Fruit fly (Drosophila melanogaster) whole organism, embryonic: ENCODE results near the gene eIF3l.

Source experiments
- Atf6 ChIP-seq: fragments of 200-800 bp; sonication (Bioruptor generic); IDR thresholded peaks from 2 replicates; pipeline ENCODE4 v1.3.6; 2022; ENCODE audit warnings: missing biosample characterization, missing genetic modification characterization
- CG10565 ChIP-seq: fragments of 200-800 bp; sonication (Bioruptor generic); optimal IDR thresholded peaks from 3 replicates; lab custom pipeline; 2016; ENCODE audit warnings: missing biosample characterization, mild to moderate bottlenecking, missing genetic modification characterization
- CG13424 ChIP-seq: fragments of 200-800 bp; sonication (Bioruptor generic); optimal IDR thresholded peaks from 2 replicates; lab custom pipeline; 2019; ENCODE audit warnings: missing biosample characterization, mild to moderate bottlenecking, missing genetic modification characterization, moderate library complexity
- CG14710 ChIP-seq: fragments of 200-800 bp; sonication (Bioruptor generic); optimal IDR thresholded peaks from 3 replicates; lab custom pipeline; 2019; ENCODE audit warnings: missing biosample characterization, mild to moderate bottlenecking, missing genetic modification characterization, moderate library complexity
- CG1603 ChIP-seq: fragments of 200-800 bp; sonication (Bioruptor generic); optimal IDR thresholded peaks from 2 replicates; lab custom pipeline; 2019; ENCODE audit warnings: missing biosample characterization, mild to moderate bottlenecking, missing genetic modification characterization, moderate library complexity
- CG1647 ChIP-seq: fragments of 200-800 bp; sonication (Bioruptor generic); optimal IDR thresholded peaks from 3 replicates; lab custom pipeline; 2016; ENCODE audit warnings: missing biosample characterization, missing genetic modification characterization
- CG16813 ChIP-seq: fragments of 200-800 bp; sonication (Bioruptor generic); IDR thresholded peaks from 3 replicates; pipeline ENCODE4 v1.3.6; 2022; ENCODE audit warnings: missing biosample characterization, missing genetic modification characterization; ENCODE audit not compliant: partially characterized antibody
- CG17361 ChIP-seq: fragments of 200-800 bp; sonication (Bioruptor generic); IDR thresholded peaks from 3 replicates; pipeline ENCODE4 v1.3.6; 2022; ENCODE audit warnings: missing biosample characterization, missing genetic modification characterization
- CG1832 ChIP-seq: fragments of 200-800 bp; sonication (Bioruptor generic); optimal IDR thresholded peaks from 2 replicates; lab custom pipeline; 2017; ENCODE audit warnings: missing biosample characterization, mild to moderate bottlenecking, missing genetic modification characterization, inconsistent platforms
- CG32772 ChIP-seq: fragments of 200-800 bp; sonication (Bioruptor generic); IDR thresholded peaks from 2 replicates; pipeline ENCODE4 v1.3.6; 2022; ENCODE audit warnings: missing biosample characterization, missing genetic modification characterization
- CG33213 ChIP-seq: fragments of 200-800 bp; sonication (Bioruptor generic); optimal IDR thresholded peaks from 3 replicates; lab custom pipeline; 2016; ENCODE audit warnings: missing biosample characterization, missing genetic modification characterization
- CG3995 ChIP-seq: fragments of 200-800 bp; sonication (Bioruptor generic); optimal IDR thresholded peaks from 3 replicates; lab custom pipeline; 2016; ENCODE audit warnings: missing biosample characterization, missing genetic modification characterization
- CG4282 ChIP-seq: fragments of 200-800 bp; sonication (Bioruptor generic); optimal IDR thresholded peaks from 2 replicates; lab custom pipeline; 2016; ENCODE audit warnings: missing biosample characterization, missing genetic modification characterization
- CG4404 ChIP-seq: fragments of 200-800 bp; sonication (Bioruptor generic); IDR thresholded peaks from 2 replicates; pipeline ENCODE4 v1.3.6; 2022; ENCODE audit warnings: missing biosample characterization, missing genetic modification characterization
- CG6791 ChIP-seq: fragments of 200-800 bp; sonication (Bioruptor generic); IDR thresholded peaks from 3 replicates; pipeline ENCODE4 v1.3.6; 2022; ENCODE audit warnings: missing biosample characterization, missing genetic modification characterization; ENCODE audit not compliant: partially characterized antibody
- CG7271 ChIP-seq: fragments of 200-800 bp; sonication (Bioruptor generic); optimal IDR thresholded peaks from 2 replicates; lab custom pipeline; 2018; ENCODE audit warnings: missing biosample characterization, mild to moderate bottlenecking, missing genetic modification characterization, moderate library complexity
- CG7928 ChIP-seq: fragments of 200-800 bp; sonication (Bioruptor generic); optimal IDR thresholded peaks from 2 replicates; lab custom pipeline; 2017; ENCODE audit warnings: missing biosample characterization, mild to moderate bottlenecking, missing genetic modification characterization
- CG9876 ChIP-seq: fragments of 200-800 bp; sonication (Bioruptor generic); optimal IDR thresholded peaks from 2 replicates; lab custom pipeline; 2016; ENCODE audit warnings: missing biosample characterization, missing genetic modification characterization
- D ChIP-seq, 2 experiments: fragments of 200-800 bp in 1 of 2; fragments of >200 bp in 1 of 2; sonication (Bioruptor generic) in 1 of 2; optimal IDR thresholded peaks; 2 replicates in 1 of 2; 3 replicates in 1 of 2; lab custom pipeline; 2017; ENCODE audit warnings: mild to moderate bottlenecking in 1 of 2, missing biosample characterization in 1 of 2, missing genetic modification characterization in 1 of 2, missing genetic modification reagents in 1 of 2
- E2f2 ChIP-seq: fragments of 200-800 bp; sonication (Bioruptor generic); IDR thresholded peaks from 2 replicates; pipeline ENCODE4 v1.3.6; 2022; ENCODE audit warnings: missing biosample characterization, missing genetic modification characterization
- Ets97D ChIP-seq: fragments of 200-800 bp; sonication (Bioruptor generic); optimal IDR thresholded peaks from 3 replicates; lab custom pipeline; 2016; ENCODE audit warnings: missing biosample characterization, missing genetic modification characterization
- Fer1 ChIP-seq: fragments of 200-800 bp; sonication (Bioruptor generic); optimal IDR thresholded peaks from 2 replicates; lab custom pipeline; 2017; ENCODE audit warnings: missing biosample characterization, mild to moderate bottlenecking, missing genetic modification characterization
- HHEX ChIP-seq: fragments of 200-800 bp; sonication (Bioruptor generic); optimal IDR thresholded peaks from 3 replicates; lab custom pipeline; 2017; ENCODE audit warnings: missing biosample characterization, mild to moderate bottlenecking, missing genetic modification characterization, missing genetic modification reagents
- Hsf ChIP-seq: fragments of 200-800 bp; sonication (Bioruptor generic); optimal IDR thresholded peaks from 3 replicates; lab custom pipeline; 2016; ENCODE audit warnings: missing biosample characterization, missing genetic modification characterization
- Rfx ChIP-seq: fragments of 200-800 bp; sonication (Bioruptor generic); IDR thresholded peaks from 2 replicates; pipeline ENCODE4 v1.3.6; 2022; ENCODE audit warnings: missing biosample characterization, missing genetic modification characterization
- Taf1 ChIP-seq: fragments of 200-800 bp; sonication (Bioruptor generic); IDR thresholded peaks from 2 replicates; pipeline ENCODE4 v1.3.6; 2022; ENCODE audit warnings: missing biosample characterization, missing genetic modification characterization
- amos ChIP-seq: fragments of 200-800 bp; sonication (Bioruptor generic); IDR thresholded peaks from 2 replicates; pipeline ENCODE4 v1.3.6; 2022; ENCODE audit warnings: missing biosample characterization, missing genetic modification characterization; ENCODE audit not compliant: partially characterized antibody
- bbx ChIP-seq: fragments of 200-800 bp; sonication (Bioruptor generic); IDR thresholded peaks from 2 replicates; pipeline ENCODE4 v1.3.6; 2022; ENCODE audit warnings: missing biosample characterization, missing genetic modification characterization; ENCODE audit not compliant: partially characterized antibody
- chif ChIP-seq, 2 experiments: fragments of 200-800 bp; sonication (Bioruptor generic); optimal IDR thresholded peaks; 3 replicates each; lab custom pipeline; 2016; ENCODE audit warnings: missing biosample characterization in 2 of 2, missing genetic modification characterization in 2 of 2
- chinmo ChIP-seq: fragments of 200-800 bp; sonication (Bioruptor generic); IDR thresholded peaks from 4 replicates; pipeline ENCODE4 v1.3.6; 2022; ENCODE audit warnings: missing biosample characterization, missing genetic modification characterization; ENCODE audit not compliant: partially characterized antibody
- ems ChIP-seq: fragments of 200-800 bp; sonication (Bioruptor generic); optimal IDR thresholded peaks from 3 replicates; lab custom pipeline; 2016; ENCODE audit warnings: missing biosample characterization, missing genetic modification characterization
- fu2 ChIP-seq: fragments of 200-800 bp; sonication (Bioruptor generic); optimal IDR thresholded peaks from 2 replicates; lab custom pipeline; 2016; ENCODE audit warnings: missing biosample characterization, missing genetic modification characterization
- gro ChIP-seq: fragments of 200-800 bp; sonication (Bioruptor generic); optimal IDR thresholded peaks from 2 replicates; lab custom pipeline; 2016; ENCODE audit warnings: missing biosample characterization, missing genetic modification characterization
- hb ChIP-seq: fragments of 200-800 bp; sonication (Bioruptor generic); IDR thresholded peaks from 3 replicates; pipeline ENCODE4 v1.3.6; 2022; ENCODE audit warnings: missing biosample characterization, missing genetic modification characterization; ENCODE audit not compliant: partially characterized antibody
- insv ChIP-seq, 2 experiments: fragments of 200-800 bp; sonication (Bioruptor generic); optimal IDR thresholded peaks; 3 replicates each; lab custom pipeline; 2016 to 2018; ENCODE audit warnings: missing biosample characterization in 2 of 2, missing genetic modification characterization in 2 of 2
- inv ChIP-seq: fragments of 200-800 bp; sonication (Bioruptor generic); IDR thresholded peaks from 2 replicates; pipeline ENCODE4 v1.3.6; 2022; ENCODE audit warnings: missing biosample characterization, missing genetic modification characterization; ENCODE audit not compliant: partially characterized antibody
- jing ChIP-seq: fragments of 200-800 bp; sonication (Bioruptor generic); optimal IDR thresholded peaks from 2 replicates; lab custom pipeline; 2018; ENCODE audit warnings: missing biosample characterization, mild to moderate bottlenecking, missing genetic modification characterization
- kay ChIP-seq: fragments of 200-800 bp; sonication (Bioruptor generic); optimal IDR thresholded peaks from 2 replicates; lab custom pipeline; 2016; ENCODE audit warnings: missing biosample characterization, missing genetic modification characterization
- lola ChIP-seq, 3 experiments: fragments of >200 bp in 2 of 3; fragments of 200-800 bp in 1 of 3; sonication (Bioruptor generic) in 1 of 3; optimal IDR thresholded peaks; 2 replicates each; lab custom pipeline; 2017 to 2019; ENCODE audit warnings: missing biosample characterization in 3 of 3, missing genetic modification characterization in 3 of 3, mild to moderate bottlenecking in 1 of 3, moderate library complexity in 1 of 3
- ranshi ChIP-seq: fragments of 200-800 bp; sonication (Bioruptor generic); IDR thresholded peaks from 2 replicates; pipeline ENCODE4 v1.3.6; 2022; ENCODE audit warnings: missing biosample characterization, missing genetic modification characterization
- sens ChIP-seq: fragments of 200-800 bp; sonication (Bioruptor generic); peaks from one replicate; lab custom pipeline; 2016; ENCODE audit warnings: missing biosample characterization, missing genetic modification characterization
- sna ChIP-seq: fragments of 200-800 bp; sonication (Bioruptor generic); IDR thresholded peaks from 2 replicates; pipeline ENCODE4 v1.3.6; 2022; ENCODE audit warnings: missing biosample characterization, missing genetic modification characterization; ENCODE audit not compliant: partially characterized antibody
- sob ChIP-seq: fragments of 200-800 bp; sonication (Bioruptor generic); IDR thresholded peaks from 2 replicates; pipeline ENCODE4 v1.3.6; 2022; ENCODE audit warnings: missing biosample characterization, missing genetic modification characterization
- stc ChIP-seq: fragments of 200-800 bp; sonication (Bioruptor generic); IDR thresholded peaks from 2 replicates; pipeline ENCODE4 v1.3.6; 2022; ENCODE audit warnings: missing biosample characterization, missing genetic modification characterization
- toy ChIP-seq: fragments of 200-800 bp; sonication (Bioruptor generic); IDR thresholded peaks from 2 replicates; pipeline ENCODE4 v1.3.6; 2022; ENCODE audit warnings: missing biosample characterization, missing genetic modification characterization
- vfl ChIP-seq: fragments of 200-800 bp; sonication (Bioruptor generic); optimal IDR thresholded peaks from 2 replicates; lab custom pipeline; 2016; ENCODE audit warnings: missing biosample characterization, missing genetic modification characterization
- zen ChIP-seq: fragments of 200-800 bp; sonication (Bioruptor generic); optimal IDR thresholded peaks from 3 replicates; lab custom pipeline; 2018; ENCODE audit warnings: missing biosample characterization, mild to moderate bottlenecking, missing genetic modification characterization, moderate library complexity
- zfh2 ChIP-seq: fragments of 200-800 bp; sonication (Bioruptor generic); optimal IDR thresholded peaks from 2 replicates; lab custom pipeline; 2016; ENCODE audit warnings: missing biosample characterization, missing genetic modification characterization

Gene eIF3l

dm6 chr3L:12115966-12116735, 29.7 kb downstream of the eIF3l start, which contains the start of gene vers (continued):
- peak; percentile 98 for TF ChIP-seq E2f2
- no peak for TF ChIP-seq insv (GFP tag; optimal IDR thresholded peaks at IDR 0.05; lab: Kevin White, UChicago)
- 0 out of 3 replicates have a peak, but pooled peaks have one; percentile 34 for TF ChIP-seq CG17361 (GFP tag; lab: Robert Waterston, UW)
- TF ChIP-seq CG4282 (GFP tag; lab: Kevin White, UChicago): no peak
- peak; percentile 33 for TF ChIP-seq zfh2 (GFP tag; lab: Kevin White, UChicago)
- TF ChIP-seq CG1832 (GFP tag; lab: Kevin White, UChicago): no peak
- no peak for TF ChIP-seq Hsf (GFP tag; lab: Kevin White, UChicago)
- peak; percentile 90 for TF ChIP-seq inv
- TF ChIP-seq D (optimal IDR thresholded peaks at IDR 0.05; lab: Kevin White, UChicago): no peak
- TF ChIP-seq D (GFP tag; optimal IDR thresholded peaks at IDR 0.05; lab: Kevin White, UChicago): no peak
- TF ChIP-seq kay (GFP tag; lab: Kevin White, UChicago): no peak
- no peak for TF ChIP-seq CG7271
- peak; percentile 32 for TF ChIP-seq Fer1
- peak; percentile 78 for TF ChIP-seq sens
- TF ChIP-seq CG16813 (GFP tag; lab: Robert Waterston, UW): peak; percentile 92
- TF ChIP-seq bbx (GFP tag; lab: Robert Waterston, UW): peak; percentile 95
- TF ChIP-seq ems (GFP tag; lab: Kevin White, UChicago): peak; percentile 2
- peak; percentile 71 for TF ChIP-seq gro (GFP tag; lab: Kevin White, UChicago)
- TF ChIP-seq hb (GFP tag; lab: Robert Waterston, UW): peak; percentile 84
- no peak for TF ChIP-seq toy (GFP tag; lab: Robert Waterston, UW)
- TF ChIP-seq lola (GFP tag; optimal IDR thresholded peaks at IDR 0.05; lab: Kevin White, UChicago): no peak
- no peak for TF ChIP-seq CG1647 (GFP tag; lab: Kevin White, UChicago)
- peak; percentile 56 for TF ChIP-seq sob (GFP tag; lab: Robert Waterston, UW)
- no peak for TF ChIP-seq CG13424 (tag; lab: Kevin White, UChicago)
- no peak for TF ChIP-seq CG9876
- TF ChIP-seq CG7928 (GFP tag; lab: Kevin White, UChicago): peak; percentile 92
- TF ChIP-seq CG14710 (tag; lab: Kevin White, UChicago): peak; percentile 66
- peak; percentile 96 for TF ChIP-seq amos (GFP tag; lab: Robert Waterston, UW)
- TF ChIP-seq CG3995 (GFP tag; lab: Kevin White, UChicago): peak; percentile 85
- no peak for TF ChIP-seq jing (GFP tag; lab: Kevin White, UChicago)
- TF ChIP-seq vfl (GFP tag; lab: Kevin White, UChicago): peak; percentile 12
- peak; percentile 95; the same call in 3 of the 4 replicates for TF ChIP-seq chinmo (GFP tag; lab: Robert Waterston, UW)
- peak; percentile 62 for TF ChIP-seq CG33213 (GFP tag; lab: Kevin White, UChicago)
- TF ChIP-seq Ets97D (GFP tag; lab: Kevin White, UChicago): peak; percentile 58
- no peak for TF ChIP-seq CG4404 (GFP tag; lab: Robert Waterston, UW)
- peak; percentile 94 for TF ChIP-seq CG6791 (GFP tag; lab: Robert Waterston, UW)
- TF ChIP-seq Atf6 (GFP tag; lab: Robert Waterston, UW): peak; percentile 17; the same call in 1 of the 2 replicates
- TF ChIP-seq Rfx (GFP tag; lab: Robert Waterston, UW): peak; percentile 67; the same call in 1 of the 2 replicates
- TF ChIP-seq sna (GFP tag; lab: Robert Waterston, UW): peak; percentile 88
- 0 out of 2 replicates have a peak, but pooled peaks have one; percentile 17 for TF ChIP-seq ranshi (GFP tag; lab: Robert Waterston, UW)
- peak; percentile 70 for TF ChIP-seq CG1603
- no peak for TF ChIP-seq HHEX (GFP tag; lab: Kevin White, UChicago)
- no peak for TF ChIP-seq CG10565
- no peak for TF ChIP-seq CG32772 (GFP tag; lab: Robert Waterston, UW)
- TF ChIP-seq zen (tag; lab: Kevin White, UChicago): peak; percentile 16
- TF ChIP-seq stc (GFP tag; lab: Robert Waterston, UW): peak; percentile 11; the same call in 1 of the 2 replicates
- no peak for TF ChIP-seq fu2 (GFP tag; lab: Kevin White, UChicago)
- TF ChIP-seq Taf1 (GFP tag; lab: Robert Waterston, UW): no peak
- no peak for TF ChIP-seq chif (GFP tag; optimal IDR thresholded peaks at IDR 0.05; lab: Kevin White, UChicago)
